Worm (Caenorhabditis elegans): ENCODE results near the gene lipl-7.

DNA sequence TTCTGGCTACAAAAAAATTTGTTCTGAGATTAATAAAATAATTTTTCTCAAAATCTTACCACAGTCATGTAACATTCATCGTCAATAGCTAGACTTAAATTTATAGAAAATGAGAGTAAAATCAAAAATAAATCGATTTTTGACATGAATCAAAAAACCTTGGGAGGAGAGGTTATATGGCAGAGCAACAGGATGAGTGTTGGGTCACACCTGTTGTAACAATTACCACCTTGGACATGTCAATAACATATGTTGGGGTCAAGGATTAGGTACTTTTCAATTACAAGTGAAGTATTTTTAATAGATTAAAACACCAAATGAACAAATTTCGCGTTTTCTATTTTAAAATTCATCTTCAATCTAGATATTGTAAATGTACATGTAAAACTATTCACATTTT lies at the start of gene lipl-7:
- TF ChIP-seq lsy-2 (tag; optimal IDR thresholded peaks at IDR 0.05), result no peak
- no peak for TF ChIP-seq crh-2 (tag; optimal IDR thresholded peaks at IDR 0.05)
- no peak for TF ChIP-seq ceh-16 (tag; optimal IDR thresholded peaks at IDR 0.05)

All from whole organism, L2 larva.